Worm (Caenorhabditis elegans) whole organism, L4 larva: ENCODE data around the gene dhcr-24.

ENCODE experiments used
- F26F4.8 ChIP-seq: fragments of 200-800 bp; sonication (Bioruptor generic); conservative IDR thresholded peaks from 2 replicates; pipeline ENCODE4 v1.3.6; 2022; ENCODE audit warnings: missing genetic modification characterization, missing compliant biosample characterization
- F37D6.2 ChIP-seq: sonication (generic microtip); optimal IDR thresholded peaks from 2 replicates; lab custom pipeline; 2016; ENCODE audit warnings: mild to moderate bottlenecking, missing genetic modification characterization, missing compliant biosample characterization
- F44E2.7 ChIP-seq: fragments of 200-800 bp; sonication (Bioruptor generic); IDR thresholded peaks from 2 replicates; pipeline ENCODE4 v2.1.2; 2022; ENCODE audit warnings: missing genetic modification characterization, missing compliant biosample characterization
- F49E8.2 ChIP-seq: sonication (generic microtip); optimal IDR thresholded peaks from 2 replicates; lab custom pipeline; 2016; ENCODE audit warnings: missing compliant biosample characterization, mild to moderate bottlenecking, missing genetic modification characterization, borderline replicate concordance
- T20F7.1 ChIP-seq: fragments of 200-800 bp; sonication (Bioruptor generic); optimal IDR thresholded peaks from 2 replicates; lab custom pipeline; 2018; ENCODE audit warnings: mild to moderate bottlenecking, missing genetic modification characterization, missing compliant biosample characterization
- T26A8.4 ChIP-seq: fragments of 200-800 bp; sonication (Bioruptor generic); IDR thresholded peaks from 2 replicates; pipeline ENCODE4 v1.3.6; 2022; ENCODE audit warnings: missing genetic modification characterization, missing compliant biosample characterization
- Y5F2A.4 ChIP-seq: fragments of 200-800 bp; sonication (Bioruptor generic); optimal IDR thresholded peaks from 2 replicates; lab custom pipeline; 2018; ENCODE audit warnings: mild to moderate bottlenecking, missing genetic modification characterization, missing compliant biosample characterization
- aha-1 ChIP-seq: fragments of 150-350 bp; peaks from one replicate; lab custom pipeline; 2014; ENCODE audit warnings: missing biosample characterization, missing genetic modification characterization
- arid-1 ChIP-seq: fragments of 200-800 bp; sonication (Bioruptor generic); conservative IDR thresholded peaks from 2 replicates; pipeline ENCODE4 v1.3.6; 2022; ENCODE audit warnings: missing genetic modification reagents, missing genetic modification characterization, missing compliant biosample characterization
- attf-4 ChIP-seq: sonication (generic microtip); optimal IDR thresholded peaks from 3 replicates; lab custom pipeline; 2017; ENCODE audit warnings: missing biosample characterization, missing genetic modification characterization
- ceh-44 ChIP-seq: fragments of 200-800 bp; sonication (Bioruptor generic); IDR thresholded peaks from 2 replicates; pipeline ENCODE4 v1.3.6; 2022; ENCODE audit warnings: missing genetic modification reagents, missing genetic modification characterization, missing compliant biosample characterization
- ceh-62 ChIP-seq: sonication (generic microtip); optimal IDR thresholded peaks from 2 replicates; lab custom pipeline; 2017; ENCODE audit warnings: missing biosample characterization, missing genetic modification characterization
- ces-1 ChIP-seq: fragments of 150-350 bp; sonication (generic microtip); optimal IDR thresholded peaks from 4 replicates; lab custom pipeline; 2014; ENCODE audit warnings: missing biosample characterization, missing genetic modification reagents, missing genetic modification characterization
- cey-2 ChIP-seq: sonication (generic microtip); optimal IDR thresholded peaks from 3 replicates; lab custom pipeline; 2017; ENCODE audit warnings: missing genetic modification characterization, mild to moderate bottlenecking, missing compliant biosample characterization, antibody characterized with exemption, borderline replicate concordance; ENCODE audit not compliant: insufficient read depth
- ctbp-1 ChIP-seq: fragments of 200-800 bp; sonication (Bioruptor generic); IDR thresholded peaks from 2 replicates; pipeline ENCODE4 v1.3.6; 2022; ENCODE audit warnings: missing genetic modification reagents, missing genetic modification characterization, missing compliant biosample characterization
- daf-12 ChIP-seq: fragments of 150-350 bp; optimal IDR thresholded peaks from 2 replicates; lab custom pipeline; 2014; ENCODE audit warnings: missing biosample characterization, missing genetic modification reagents, missing genetic modification characterization
- dmd-8 ChIP-seq: fragments of 200-800 bp; sonication (Bioruptor generic); IDR thresholded peaks from 2 replicates; pipeline ENCODE4 v1.3.6; 2022; ENCODE audit warnings: missing genetic modification characterization, missing compliant biosample characterization
- dmd-9 ChIP-seq: fragments of 200-800 bp; sonication (Bioruptor generic); IDR thresholded peaks from 2 replicates; pipeline ENCODE4 v1.3.6; 2022; ENCODE audit warnings: missing genetic modification reagents, missing genetic modification characterization, missing compliant biosample characterization
- dpl-1 ChIP-seq: fragments of 150-350 bp; optimal IDR thresholded peaks from 2 replicates; lab custom pipeline; 2014; ENCODE audit warnings: missing biosample characterization, missing genetic modification reagents, missing genetic modification characterization
- dve-1 ChIP-seq: sonication (generic microtip); optimal IDR thresholded peaks from 2 replicates; lab custom pipeline; 2017; ENCODE audit warnings: antibody characterized with exemption, mild to moderate bottlenecking, missing genetic modification characterization, missing compliant biosample characterization; ENCODE audit not compliant: insufficient read depth
- fkh-10 ChIP-seq: fragments of 150-350 bp; optimal IDR thresholded peaks from 2 replicates; lab custom pipeline; 2014; ENCODE audit warnings: missing biosample characterization, missing genetic modification reagents, missing genetic modification characterization
- gei-8 ChIP-seq: fragments of 200-800 bp; sonication (Bioruptor generic); optimal IDR thresholded peaks from 2 replicates; lab custom pipeline; 2018; ENCODE audit warnings: mild to moderate bottlenecking, missing genetic modification characterization, missing compliant biosample characterization
- hlh-30 ChIP-seq: sonication (generic microtip); optimal IDR thresholded peaks from 2 replicates; lab custom pipeline; 2017; ENCODE audit warnings: antibody characterized with exemption, mild to moderate bottlenecking, missing genetic modification characterization, missing compliant biosample characterization; ENCODE audit not compliant: insufficient read depth
- hmg-1.1 ChIP-seq: fragments of 200-800 bp; sonication (Bioruptor generic); IDR thresholded peaks from 2 replicates; pipeline ENCODE4 v1.3.6; 2022; ENCODE audit warnings: missing genetic modification reagents, missing genetic modification characterization, missing compliant biosample characterization
- jun-1 ChIP-seq: fragments of 150-350 bp; optimal IDR thresholded peaks from 2 replicates; lab custom pipeline; 2014; ENCODE audit warnings: missing biosample characterization, missing genetic modification reagents, missing genetic modification characterization
- lim-7 ChIP-seq: fragments of 200-800 bp; sonication (Bioruptor generic); IDR thresholded peaks from 2 replicates; pipeline ENCODE4 v1.3.6; 2022; ENCODE audit warnings: missing genetic modification characterization, missing compliant biosample characterization
- lin-38 ChIP-seq: fragments of 200-800 bp; sonication (Bioruptor generic); IDR thresholded peaks from 2 replicates; pipeline ENCODE4 v1.3.6; 2022; ENCODE audit warnings: missing genetic modification reagents, missing genetic modification characterization, missing compliant biosample characterization
- lir-3 ChIP-seq: sonication (generic microtip); optimal IDR thresholded peaks from 2 replicates; lab custom pipeline; 2016; ENCODE audit warnings: mild to moderate bottlenecking, missing genetic modification characterization, missing compliant biosample characterization
- madf-9 ChIP-seq: fragments of 200-800 bp; sonication (Bioruptor generic); conservative IDR thresholded peaks from 2 replicates; pipeline ENCODE4 v1.3.6; 2022; ENCODE audit warnings: missing genetic modification reagents, missing genetic modification characterization, missing compliant biosample characterization
- mdt-29 ChIP-seq: fragments of 200-800 bp; sonication (Bioruptor generic); IDR thresholded peaks from 2 replicates; pipeline ENCODE4 v1.3.6; 2022; ENCODE audit warnings: missing genetic modification reagents, missing genetic modification characterization, missing compliant biosample characterization
- mep-1 ChIP-seq: fragments of 150-350 bp; sonication (generic microtip); optimal IDR thresholded peaks from 3 replicates; lab custom pipeline; 2014; ENCODE audit warnings: missing biosample characterization, missing genetic modification characterization
- mes-2 ChIP-seq: sonication (generic microtip); optimal IDR thresholded peaks from 2 replicates; lab custom pipeline; 2016; ENCODE audit warnings: missing genotype, mild to moderate bottlenecking, missing genetic modification characterization, missing compliant biosample characterization; ENCODE audit not compliant: poor library complexity, severe bottlenecking
- nhr-102 ChIP-seq: sonication (generic microtip); optimal IDR thresholded peaks from 2 replicates; lab custom pipeline; 2016; ENCODE audit warnings: mild to moderate bottlenecking, missing genetic modification characterization, moderate library complexity, missing compliant biosample characterization
- nhr-11 ChIP-seq: fragments of 150-350 bp; optimal IDR thresholded peaks from 2 replicates; lab custom pipeline; 2014; ENCODE audit warnings: missing biosample characterization, missing genetic modification characterization
- nhr-25 ChIP-seq: sonication (generic microtip); optimal IDR thresholded peaks from 2 replicates; lab custom pipeline; 2017; ENCODE audit warnings: missing genetic modification characterization, mild to moderate bottlenecking, missing compliant biosample characterization, antibody characterized with exemption, moderate library complexity, borderline replicate concordance; ENCODE audit not compliant: insufficient read depth
- nhr-41 ChIP-seq: fragments of 200-800 bp; sonication (Bioruptor generic); IDR thresholded peaks from 2 replicates; pipeline ENCODE4 v1.3.6; 2022; ENCODE audit warnings: missing genetic modification reagents, missing genetic modification characterization, missing compliant biosample characterization
- nhr-42 ChIP-seq: fragments of 200-800 bp; sonication (Bioruptor generic); IDR thresholded peaks from 2 replicates; pipeline ENCODE4 v1.3.6; 2022; ENCODE audit warnings: missing genetic modification characterization, missing compliant biosample characterization
- nhr-48 ChIP-seq: sonication (generic microtip); optimal IDR thresholded peaks from 2 replicates; lab custom pipeline; 2016; ENCODE audit warnings: mild to moderate bottlenecking, missing genetic modification characterization, missing compliant biosample characterization
- nhr-6 ChIP-seq: fragments of 150-350 bp; optimal IDR thresholded peaks from 2 replicates; lab custom pipeline; 2014; ENCODE audit warnings: missing biosample characterization, missing genetic modification characterization
- php-3 ChIP-seq: fragments of 200-800 bp; sonication (Bioruptor generic); IDR thresholded peaks from 2 replicates; pipeline ENCODE4 v1.3.6; 2022; ENCODE audit warnings: missing genetic modification reagents, missing genetic modification characterization, missing compliant biosample characterization
- rbr-2 ChIP-seq: sonication (generic microtip); optimal IDR thresholded peaks from 2 replicates; lab custom pipeline; 2016; ENCODE audit warnings: missing genotype, missing genetic modification characterization, missing compliant biosample characterization
- saeg-2 ChIP-seq: fragments of 200-800 bp; sonication (Bioruptor generic); IDR thresholded peaks from 2 replicates; pipeline ENCODE4 v1.3.6; 2022; ENCODE audit warnings: missing genetic modification reagents, missing genetic modification characterization, missing compliant biosample characterization
- skn-1 ChIP-seq: fragments of 150-350 bp; optimal IDR thresholded peaks from 2 replicates; lab custom pipeline; 2014; ENCODE audit warnings: missing biosample characterization, missing genetic modification characterization
- tag-97 ChIP-seq: fragments of 200-800 bp; sonication (Bioruptor generic); IDR thresholded peaks from 2 replicates; pipeline ENCODE4 v1.3.6; 2022; ENCODE audit warnings: missing genetic modification characterization, missing compliant biosample characterization
- tra-1 ChIP-seq: fragments of 200-800 bp; sonication (Bioruptor generic); IDR thresholded peaks from 2 replicates; pipeline ENCODE4 v1.3.6; 2022; ENCODE audit warnings: missing genetic modification reagents, missing genetic modification characterization, missing compliant biosample characterization
- unc-62 ChIP-seq, 3 experiments: fragments of 150-350 bp in 1 of 3; sonication (generic microtip); optimal IDR thresholded peaks in 2 of 3; peaks in 1 of 3; 1 replicate in 1 of 3; 2 replicates in 2 of 3; lab custom pipeline; 2014 to 2017; ENCODE audit warnings: missing biosample characterization in 3 of 3, missing genetic modification characterization in 3 of 3, missing genetic modification reagents in 3 of 3, missing genotype in 1 of 3
- vab-7 ChIP-seq: fragments of 200-800 bp; sonication (Bioruptor generic); IDR thresholded peaks from 2 replicates; pipeline ENCODE4 v1.3.6; 2022; ENCODE audit warnings: missing genetic modification reagents, missing genetic modification characterization, missing compliant biosample characterization
- zfp-2 ChIP-seq: sonication (generic microtip); optimal IDR thresholded peaks from 2 replicates; lab custom pipeline; 2016; ENCODE audit warnings: mild to moderate bottlenecking, missing genetic modification characterization, missing compliant biosample characterization
- zip-2 ChIP-seq: fragments of 150-350 bp; optimal IDR thresholded peaks from 2 replicates; lab custom pipeline; 2014; ENCODE audit warnings: missing biosample characterization, missing genetic modification characterization

The dhcr-24 gene

DNA sequence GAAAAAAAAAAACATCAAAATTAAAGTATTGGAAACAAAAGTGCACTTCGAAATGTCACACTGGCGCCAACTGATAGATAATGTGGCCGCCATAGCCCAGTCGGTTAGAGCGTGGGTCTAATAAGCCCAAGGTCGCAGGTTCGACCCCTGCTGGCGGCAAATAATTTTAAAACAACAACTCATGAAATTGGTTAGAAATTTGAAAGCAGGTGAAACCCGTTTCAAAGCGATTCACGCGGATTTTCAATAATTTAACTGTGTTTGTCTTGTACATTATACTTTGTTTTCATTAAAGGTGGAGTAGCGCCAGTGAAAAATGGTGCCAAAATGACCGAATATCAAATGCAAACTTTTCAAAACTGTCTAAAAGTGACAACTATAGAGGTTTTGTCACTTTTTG is 32.7 kb downstream of the dhcr-24 start (continued):
- peak; percentile 73 for TF ChIP-seq mdt-29
- TF ChIP-seq hmg-1.1 (GFP tag; lab: Robert Waterston, UW), result peak; percentile 40; the same call in 1 of the 2 replicates
- no peak for TF ChIP-seq attf-4
- peak; percentile 29 for TF ChIP-seq gei-8
- 0 out of 2 replicates have a peak, but pooled peaks have one; percentile 34 for TF ChIP-seq T26A8.4 (GFP tag; lab: Robert Waterston, UW)
- TF ChIP-seq ces-1, result no peak
- peak; percentile 59 for TF ChIP-seq mes-2
- peak; percentile 46 for TF ChIP-seq nhr-48 (tag; lab: Kevin White, UChicago)
- peak; percentile 60 for TF ChIP-seq dve-1 (tag; lab: Kevin White, UChicago)
- peak; percentile 77 for TF ChIP-seq vab-7 (GFP tag; lab: Robert Waterston, UW)
- TF ChIP-seq aha-1, result peak; percentile 98
- TF ChIP-seq F49E8.2 (tag; lab: Kevin White, UChicago), result peak; percentile 22
- no peak for TF ChIP-seq nhr-11
- TF ChIP-seq unc-62 (GFP tag; optimal IDR thresholded peaks at IDR 0.05 in 1 of 2; lab: Kevin White, UChicago), result peak in 1 of 2 experiments; percentile 11
- no peak for TF ChIP-seq unc-62 (tag; optimal IDR thresholded peaks at IDR 0.05; lab: Kevin White, UChicago)
- TF ChIP-seq ctbp-1 (GFP tag; lab: Robert Waterston, UW), result peak; percentile 70
- peak; percentile 73 for TF ChIP-seq dmd-8 (GFP tag; lab: Robert Waterston, UW)
- TF ChIP-seq lim-7 (GFP tag; lab: Robert Waterston, UW), result peak; percentile 81
- TF ChIP-seq madf-9 (GFP tag; lab: Robert Waterston, UW), result peak; percentile 53
- 0 out of 2 replicates have a peak, but pooled peaks have one; percentile 55 for TF ChIP-seq F44E2.7 (GFP tag; lab: Robert Waterston, UW)
- TF ChIP-seq nhr-42 (GFP tag; lab: Robert Waterston, UW), result no peak
- TF ChIP-seq T20F7.1, result peak; percentile 39
- peak; percentile 46 for TF ChIP-seq hlh-30 (tag; lab: Kevin White, UChicago)
- peak; percentile 71 for TF ChIP-seq tra-1 (GFP tag; lab: Robert Waterston, UW)
- peak; percentile 12 for TF ChIP-seq zfp-2 (tag; lab: Kevin White, UChicago)
- TF ChIP-seq nhr-102 (tag; lab: Kevin White, UChicago), result peak; percentile 70
- TF ChIP-seq lir-3 (tag; lab: Kevin White, UChicago), result peak; percentile 27
- no peak for TF ChIP-seq Y5F2A.4 (GFP tag; lab: Kevin White, UChicago)
- TF ChIP-seq zip-2, result peak; percentile 55

- TF ChIP-seq ces-1 (no peak), dpl-1 (no peak), dmd-9 (peak; percentile 79), daf-12 (tag; lab: Kevin White, UChicago) (no peak), F26F4.8 (GFP tag; lab: Robert Waterston, UW) (0 out of 2 replicates have a peak, but pooled peaks have one; percentile 47), zfp-2 (tag; lab: Kevin White, UChicago) (peak; percentile 2), php-3 (peak; percentile 57), attf-4 (no peak), jun-1 (tag; lab: Kevin White, UChicago) (no peak), saeg-2 (GFP tag; lab: Robert Waterston, UW) (0 out of 2 replicates have a peak, but pooled peaks have one; percentile 53), ceh-62 (no peak), ceh-44 (GFP tag; lab: Robert Waterston, UW) (peak; percentile 57), rbr-2 (peak; percentile 39), arid-1 (peak; percentile 67), nhr-41 (0 out of 2 replicates have a peak, but pooled peaks have one; percentile 37), cey-2 (tag; lab: Kevin White, UChicago) (no peak), lin-38 (GFP tag; lab: Robert Waterston, UW) (peak; percentile 62), nhr-6 (no peak), F37D6.2 (tag; lab: Kevin White, UChicago) (peak; percentile 37), nhr-25 (tag; lab: Kevin White, UChicago) (no peak), nhr-102 (tag; lab: Kevin White, UChicago) (peak; percentile 37), T20F7.1 (no peak), tag-97 (GFP tag; lab: Robert Waterston, UW) (no peak), mep-1 (tag; lab: Kevin White, UChicago) (peak; percentile 56), skn-1 (tag; lab: Kevin White, UChicago) (no peak), hlh-30 (tag; lab: Kevin White, UChicago) (peak; percentile 12), fkh-10 (GFP tag; lab: Kevin White, UChicago) (peak; percentile 4)
Observed at ce11 chrX:2527877-2528276, 36.1 kb downstream of the dhcr-24 start.
